Fruit fly (Drosophila melanogaster): ENCODE results near the gene CG14969.

CG14969 gene

DNA sequence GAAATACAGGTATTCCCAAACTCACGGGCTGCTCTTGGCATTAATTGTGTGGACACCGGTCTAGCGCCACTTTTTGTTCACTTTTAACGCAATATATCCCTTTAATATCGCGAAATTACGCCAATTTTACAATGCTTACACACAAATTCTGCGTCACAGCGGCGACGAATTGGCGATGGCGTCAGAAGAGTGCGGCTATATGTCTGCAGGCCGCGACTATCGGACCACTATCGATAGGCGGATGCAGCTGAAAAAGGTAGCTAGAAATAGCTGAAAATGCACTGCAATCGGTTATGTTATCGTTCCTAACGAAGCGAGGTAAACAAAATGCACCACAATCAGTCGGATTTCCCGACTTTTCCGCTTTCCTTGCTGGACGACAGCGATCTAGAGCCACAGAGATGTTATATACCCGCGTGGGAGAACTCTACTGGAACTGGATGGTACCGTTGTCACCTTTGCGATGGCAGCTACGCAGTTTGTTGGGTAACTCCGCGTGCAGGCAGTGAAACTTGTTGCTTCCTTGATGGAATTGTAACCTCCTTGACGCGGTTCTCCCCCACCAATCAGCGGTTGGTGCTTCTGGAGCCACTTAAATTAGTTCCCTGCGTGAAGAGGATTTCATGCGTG lies 39.3 kb upstream of the CG14969 start, which contains the start of the genes Ythdc1 and CG12010 (continued):
- TF ChIP-seq CG15601 (tag; optimal IDR thresholded peaks at IDR 0.05) (no peak), CG18599 (GFP tag; optimal IDR thresholded peaks at IDR 0.05) (no peak), Nf-YC (tag; optimal IDR thresholded peaks at IDR 0.05) (peak; percentile 96), CG10979 (tag; optimal IDR thresholded peaks at IDR 0.05) (no peak), CG31365 (tag; optimal IDR thresholded peaks at IDR 0.05) (no peak), CG1792 (GFP tag; optimal IDR thresholded peaks at IDR 0.05) (no peak), Hr3 (GFP tag; optimal IDR thresholded peaks at IDR 0.05) (no peak), B-H2 (GFP tag; optimal IDR thresholded peaks at IDR 0.05) (no peak), Optix (GFP tag; IDR thresholded peaks at IDR 0.05) (no peak), sima (GFP tag; optimal IDR thresholded peaks at IDR 0.05) (no peak), seq (GFP tag; IDR thresholded peaks at IDR 0.05) (no peak), CG33213 (GFP tag; optimal IDR thresholded peaks at IDR 0.05) (no peak), gro (GFP tag; optimal IDR thresholded peaks at IDR 0.05) (peak; percentile 34), mam (GFP tag; optimal IDR thresholded peaks at IDR 0.05) (no peak), dati (GFP tag; IDR thresholded peaks at IDR 0.05) (no peak), sd (tag; optimal IDR thresholded peaks at IDR 0.05) (no peak), CG16815 (GFP tag; optimal IDR thresholded peaks at IDR 0.05) (no peak), CG7556 (GFP tag; optimal IDR thresholded peaks at IDR 0.05) (no peak), CG32772 (GFP tag; IDR thresholded peaks at IDR 0.05) (no peak), Antp (GFP tag; optimal IDR thresholded peaks at IDR 0.05) (no peak), HLH3B (GFP tag; IDR thresholded peaks at IDR 0.05) (no peak), aop (GFP tag; IDR thresholded peaks at IDR 0.05) (no peak), CG15269 (tag; optimal IDR thresholded peaks at IDR 0.05) (no peak), sug (tag; optimal IDR thresholded peaks at IDR 0.05) (no peak), gce (GFP tag; IDR thresholded peaks at IDR 0.05) (no peak), Bteb2 (GFP tag; optimal IDR thresholded peaks at IDR 0.05) (no peak), tna (GFP tag; IDR thresholded peaks at IDR 0.05; ENCODE audit: partially characterized antibody) (peak; percentile 90), gsb (GFP tag; IDR thresholded peaks at IDR 0.05) (no peak), Kr (GFP tag; optimal IDR thresholded peaks at IDR 0.05) (no peak), tin (GFP tag; optimal IDR thresholded peaks at IDR 0.05) (no peak), CHES-1-like (GFP tag; optimal IDR thresholded peaks at IDR 0.05) (peak; percentile 91), Nf-YB (GFP tag; optimal IDR thresholded peaks at IDR 0.05) (peak; percentile 92), Oli (tag; optimal IDR thresholded peaks at IDR 0.05) (no peak), kni (GFP tag; optimal IDR thresholded peaks at IDR 0.05) (no peak), lmd (GFP tag; IDR thresholded peaks at IDR 0.05) (no peak), CG1647 (GFP tag; optimal IDR thresholded peaks at IDR 0.05) (no peak), CG11504 (tag; optimal IDR thresholded peaks at IDR 0.05) (no peak), zen2 (GFP tag; IDR thresholded peaks at IDR 0.05; ENCODE audit: partially characterized antibody) (peak; percentile 86), disco-r (GFP tag; optimal IDR thresholded peaks at IDR 0.05) (no peak), pfk (GFP tag; optimal IDR thresholded peaks at IDR 0.05) (peak; percentile 53), croc (GFP tag; conservative IDR thresholded peaks at IDR 0.05) (no peak), maf-S (GFP tag; optimal IDR thresholded peaks at IDR 0.05) (no peak), Dad (GFP tag; optimal IDR thresholded peaks at IDR 0.05) (no peak), emc (GFP tag; optimal IDR thresholded peaks at IDR 0.05) (no peak), inv (GFP tag; IDR thresholded peaks at IDR 0.05; ENCODE audit: partially characterized antibody) (peak; percentile 84), CG10543 (GFP tag; optimal IDR thresholded peaks at IDR 0.05) (no peak), CG9437 (GFP tag; optimal IDR thresholded peaks at IDR 0.05) (no peak), Hmr (GFP tag; optimal IDR thresholded peaks at IDR 0.05) (no peak), pho (GFP tag; optimal IDR thresholded peaks at IDR 0.05) (no peak), usp (GFP tag; optimal IDR thresholded peaks at IDR 0.05) (no peak), CG11398 (GFP tag; optimal IDR thresholded peaks at IDR 0.05) (no peak)
